Fruit fly (Drosophila melanogaster): ENCODE results near the gene CG13471.
A peak's percentile ranks its signal among the peaks of the same experiment; 100 is the strongest.

The CG13471 gene

DNA sequence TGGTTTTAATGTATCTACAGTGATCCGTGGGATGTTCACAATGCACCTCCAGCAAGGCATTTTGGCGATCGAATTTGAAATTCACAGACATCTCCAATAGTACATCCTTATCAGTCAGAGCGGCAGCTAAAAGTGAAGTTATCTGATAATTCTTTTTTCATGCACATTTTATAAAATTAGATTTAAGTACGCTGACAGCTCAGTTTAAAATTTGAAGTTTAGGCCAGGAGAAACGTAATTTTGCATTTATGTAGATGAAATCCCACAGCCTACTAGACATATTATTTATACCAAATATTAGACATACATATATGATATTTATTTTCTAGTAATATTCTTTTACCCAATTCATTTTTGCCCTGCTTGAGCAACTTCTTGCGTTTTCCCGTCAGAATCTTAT is 27.6 kb upstream of the CG13471 start, which contains the start of gene Trl:
TSS of gene Trl (minus strand) at position 101 of the 400 bp plus-strand sequence.
- TF ChIP-seq CG8159 (tag; optimal IDR thresholded peaks at IDR 0.05) (no peak), CG14655 (GFP tag; optimal IDR thresholded peaks at IDR 0.05) (no peak), CG4496 (GFP tag; IDR thresholded peaks at IDR 0.05) (no peak), D1 (tag; optimal IDR thresholded peaks at IDR 0.05) (no peak), gl (tag; optimal IDR thresholded peaks at IDR 0.05) (no peak), Snoo (tag; optimal IDR thresholded peaks at IDR 0.05) (no peak), fd96Ca (GFP tag; IDR thresholded peaks at IDR 0.05) (no peak), rn (GFP tag; IDR thresholded peaks at IDR 0.05) (no peak), CG8301 (tag; optimal IDR thresholded peaks at IDR 0.05) (no peak), Pif1B (GFP tag; optimal IDR thresholded peaks at IDR 0.05) (no peak), CG10348 (GFP tag; IDR thresholded peaks at IDR 0.05) (no peak), Pif1A (GFP tag; optimal IDR thresholded peaks at IDR 0.05) (no peak), CG13204 (GFP tag; optimal IDR thresholded peaks at IDR 0.05) (no peak), CG12605 (GFP tag; IDR thresholded peaks at IDR 0.05) (no peak), CG15710 (tag; optimal IDR thresholded peaks at IDR 0.05) (no peak), CG34367 (tag; optimal IDR thresholded peaks at IDR 0.05) (no peak)

dm6 chr3L:14759984-14760626 is 26.8 kb upstream of the CG13471 start:
- TF ChIP-seq CG34367 (tag; optimal IDR thresholded peaks at IDR 0.05) (no peak), CG8159 (tag; optimal IDR thresholded peaks at IDR 0.05) (peak; percentile 27), CG13204 (GFP tag; optimal IDR thresholded peaks at IDR 0.05) (peak; percentile 78), CG8301 (tag; optimal IDR thresholded peaks at IDR 0.05) (peak; percentile 69), CG10348 (GFP tag; IDR thresholded peaks at IDR 0.05) (no peak), CG32121 (GFP tag; IDR thresholded peaks at IDR 0.05) (peak; percentile 57), CG17806 (tag; optimal IDR thresholded peaks at IDR 0.05) (peak; percentile 5), D1 (tag; optimal IDR thresholded peaks at IDR 0.05) (no peak), CG9948 (tag; optimal IDR thresholded peaks at IDR 0.05) (peak; percentile 20), Snoo (tag; optimal IDR thresholded peaks at IDR 0.05) (peak; percentile 7), CG12605 (GFP tag; IDR thresholded peaks at IDR 0.05) (0 out of 2 replicates have a peak, but pooled peaks have one; percentile 47), Pif1B (GFP tag; optimal IDR thresholded peaks at IDR 0.05) (no peak), rn (GFP tag; IDR thresholded peaks at IDR 0.05) (no peak), fd96Ca (GFP tag; IDR thresholded peaks at IDR 0.05) (no peak; the same call in 1 of the 3 replicates), Ets98B (GFP tag; IDR thresholded peaks at IDR 0.05) (peak; percentile 60), EcR (GFP tag; optimal IDR thresholded peaks at IDR 0.05) (no peak), CG15710 (tag; optimal IDR thresholded peaks at IDR 0.05) (peak; percentile 6), gl (tag; optimal IDR thresholded peaks at IDR 0.05) (no peak), CG4496 (GFP tag; IDR thresholded peaks at IDR 0.05) (peak; percentile 77; the same call in 1 of the 3 replicates), CG14655 (GFP tag; optimal IDR thresholded peaks at IDR 0.05) (no peak), Pif1A (GFP tag; optimal IDR thresholded peaks at IDR 0.05) (peak; percentile 24)

DNA sequence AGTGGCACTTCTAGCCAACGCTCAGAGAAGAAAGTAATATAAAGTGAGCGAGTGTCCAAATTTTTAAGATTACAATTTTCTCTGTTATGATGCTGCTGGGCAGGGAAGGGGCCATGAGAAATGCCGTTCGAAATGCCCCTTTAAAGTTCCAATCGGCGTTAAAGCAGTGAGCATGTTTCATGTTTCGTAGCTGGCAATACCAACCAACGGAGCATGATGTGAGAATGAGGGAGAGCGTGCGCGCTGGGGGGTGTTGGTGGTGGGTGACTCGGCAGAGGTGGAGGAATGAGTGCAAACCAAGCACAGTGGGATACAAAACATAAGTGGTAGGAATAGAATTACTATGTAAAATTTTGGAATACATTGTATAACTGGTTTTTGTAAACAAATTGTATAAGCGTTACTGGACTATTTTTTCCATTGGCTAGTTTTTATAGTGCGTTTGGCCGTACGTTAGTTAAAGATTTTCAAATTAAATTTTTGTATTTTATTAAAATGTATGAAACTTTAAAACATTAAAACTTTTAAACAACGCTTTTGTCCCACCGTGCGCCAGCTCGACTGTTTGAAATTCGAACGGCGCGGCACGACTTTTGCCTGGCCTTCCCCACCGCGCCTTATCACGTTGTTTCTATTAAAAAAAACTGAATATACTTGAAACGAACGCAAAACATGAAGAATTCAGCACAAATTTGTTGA is 25.9 kb upstream of the CG13471 start:
- TF ChIP-seq CG12605 (GFP tag; IDR thresholded peaks at IDR 0.05) (peak; percentile 99), CG15710 (tag; optimal IDR thresholded peaks at IDR 0.05) (peak; percentile 100), rn (GFP tag; IDR thresholded peaks at IDR 0.05) (peak; percentile 99), EcR (GFP tag; optimal IDR thresholded peaks at IDR 0.05) (peak; percentile 52), CG8301 (tag; optimal IDR thresholded peaks at IDR 0.05) (peak; percentile 100), Snoo (tag; optimal IDR thresholded peaks at IDR 0.05) (peak; percentile 100), CG4496 (GFP tag; IDR thresholded peaks at IDR 0.05) (peak; percentile 100), Ets98B (GFP tag; IDR thresholded peaks at IDR 0.05) (peak; percentile 100), CG14655 (GFP tag; optimal IDR thresholded peaks at IDR 0.05) (peak; percentile 100), CG8159 (tag; optimal IDR thresholded peaks at IDR 0.05) (peak; percentile 100), CG9948 (tag; optimal IDR thresholded peaks at IDR 0.05) (peak; percentile 100), D1 (tag; optimal IDR thresholded peaks at IDR 0.05) (peak; percentile 99), CG13204 (GFP tag; optimal IDR thresholded peaks at IDR 0.05) (peak; percentile 99), Pif1A (GFP tag; optimal IDR thresholded peaks at IDR 0.05) (peak; percentile 99), CG17806 (tag; optimal IDR thresholded peaks at IDR 0.05) (peak; percentile 100), Pif1B (GFP tag; optimal IDR thresholded peaks at IDR 0.05) (peak; percentile 99), CG32121 (GFP tag; IDR thresholded peaks at IDR 0.05) (peak; percentile 100), CG10348 (GFP tag; IDR thresholded peaks at IDR 0.05) (peak; percentile 100), CG34367 (tag; optimal IDR thresholded peaks at IDR 0.05) (peak; percentile 100), gl (tag; optimal IDR thresholded peaks at IDR 0.05) (peak; percentile 98), fd96Ca (GFP tag; IDR thresholded peaks at IDR 0.05) (peak; percentile 99)

dm6 chr3L:14758730-14759096 is 25.4 kb upstream of the CG13471 start:
- TF ChIP-seq CG8159 (tag; optimal IDR thresholded peaks at IDR 0.05) (no peak), CG8301 (tag; optimal IDR thresholded peaks at IDR 0.05) (no peak), Pif1A (GFP tag; optimal IDR thresholded peaks at IDR 0.05) (no peak), CG4496 (GFP tag; IDR thresholded peaks at IDR 0.05) (no peak), rn (GFP tag; IDR thresholded peaks at IDR 0.05) (no peak), CG17806 (tag; optimal IDR thresholded peaks at IDR 0.05) (no peak), Ets98B (GFP tag; IDR thresholded peaks at IDR 0.05) (no peak), CG10348 (GFP tag; IDR thresholded peaks at IDR 0.05) (no peak)

Measured in whole organism, pupa.